Worm (Caenorhabditis elegans): ENCODE measurements around the gene F09A5.3.

DNA sequence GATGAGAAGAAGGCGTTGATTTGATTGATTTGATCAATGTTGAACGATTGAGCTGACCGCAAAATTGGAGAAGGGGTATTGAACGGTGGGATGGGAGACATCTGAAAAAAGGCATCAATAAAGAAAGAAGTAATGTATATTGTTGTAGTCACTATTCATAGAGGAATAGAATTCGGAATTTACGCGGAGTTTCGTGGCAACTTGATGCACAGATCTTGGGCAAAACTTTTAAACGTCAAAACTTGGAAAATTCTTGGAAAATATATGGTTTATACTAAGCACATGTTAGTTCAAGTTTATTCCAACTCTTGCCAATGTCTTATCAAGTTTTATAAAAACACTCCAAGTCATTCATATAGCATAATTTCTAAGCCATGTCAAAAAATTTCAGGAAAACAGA, 15.0 kb upstream of the F09A5.3 start, which contains the start of gene F17H10.4:
- TF ChIP-seq dao-5 (tag; optimal IDR thresholded peaks at IDR 0.05) (no peak), him-1 (tag; optimal IDR thresholded peaks at IDR 0.05) (no peak), W03F9.2 (tag; optimal IDR thresholded peaks at IDR 0.05) (no peak)
